Fruit fly (Drosophila melanogaster): Measurements from ENCODE around the gene CG16989.
A peak's percentile ranks its signal among the peaks of the same experiment; 100 is the strongest.

Gene CG16989

dm6 chrX:792923-793322 is at the start of gene CG16989 (continued):
- TF ChIP-seq lola (GFP tag; optimal IDR thresholded peaks at IDR 0.05) (no peak), sna (GFP tag; IDR thresholded peaks at IDR 0.05; ENCODE audit: partially characterized antibody) (peak; percentile 38; the same call in 1 of the 2 replicates), MTF-1 (GFP tag; optimal IDR thresholded peaks at IDR 0.05; ENCODE audit: borderline replicate concordance) (no peak), CG33213 (GFP tag; optimal IDR thresholded peaks at IDR 0.05) (no peak), Ets97D (GFP tag; optimal IDR thresholded peaks at IDR 0.05) (peak; percentile 39), al (GFP tag; IDR thresholded peaks at IDR 0.05) (no peak), CHES-1-like (GFP tag; optimal IDR thresholded peaks at IDR 0.05) (no peak), Blimp-1 (GFP tag; optimal IDR thresholded peaks at IDR 0.05) (no peak), CG11247 (GFP tag; IDR thresholded peaks at IDR 0.05) (no peak), PHDP (tag; optimal IDR thresholded peaks at IDR 0.05) (no peak), YL-1 (GFP tag; optimal IDR thresholded peaks at IDR 0.05) (peak; percentile 51), Gsc (GFP tag; IDR thresholded peaks at IDR 0.05) (no peak), gfzf (GFP tag; optimal IDR thresholded peaks at IDR 0.05) (peak; percentile 65), CG16815 (GFP tag; optimal IDR thresholded peaks at IDR 0.05) (no peak), Mad (GFP tag; optimal IDR thresholded peaks at IDR 0.05) (no peak), psq (GFP tag; optimal IDR thresholded peaks at IDR 0.05) (no peak), sob (GFP tag; IDR thresholded peaks at IDR 0.05) (no peak), ken (GFP tag; IDR thresholded peaks at IDR 0.05) (no peak), hth (optimal IDR thresholded peaks at IDR 0.05) (no peak), CG16779 (GFP tag; IDR thresholded peaks at IDR 0.05) (no peak), CG2120 (GFP tag; optimal IDR thresholded peaks at IDR 0.05) (no peak), Atf3 (GFP tag; optimal IDR thresholded peaks at IDR 0.05) (no peak), Trl (optimal IDR thresholded peaks at IDR 0.05) (no peak), Trl (GFP tag; optimal IDR thresholded peaks at IDR 0.05) (no peak), sim (GFP tag; IDR thresholded peaks at IDR 0.05) (no peak), Oli (tag; optimal IDR thresholded peaks at IDR 0.05) (no peak), CG14710 (tag; optimal IDR thresholded peaks at IDR 0.05) (peak; percentile 31), CG10959 (GFP tag; IDR thresholded peaks at IDR 0.05) (no peak), CG11560 (tag; IDR thresholded peaks at IDR 0.05) (peak; percentile 95), MBD-R2 (GFP tag; IDR thresholded peaks at IDR 0.05) (peak; percentile 63; the same call in 1 of the 2 replicates), Side (GFP tag; optimal IDR thresholded peaks at IDR 0.05) (no peak), wor (GFP tag; IDR thresholded peaks at IDR 0.05) (no peak), CG1529 (GFP tag; optimal IDR thresholded peaks at IDR 0.05) (no peak), ATbp (GFP tag; optimal IDR thresholded peaks at IDR 0.05) (no peak), chn (GFP tag; optimal IDR thresholded peaks at IDR 0.05) (no peak), cad (GFP tag; optimal IDR thresholded peaks at IDR 0.05) (no peak), bbx (GFP tag; IDR thresholded peaks at IDR 0.05; ENCODE audit: partially characterized antibody) (peak; percentile 59), CG3065 (GFP tag; optimal IDR thresholded peaks at IDR 0.05) (no peak), Lpt (GFP tag; optimal IDR thresholded peaks at IDR 0.05) (no peak), gt (GFP tag; IDR thresholded peaks at IDR 0.05) (no peak), zen (tag; optimal IDR thresholded peaks at IDR 0.05) (no peak), HmgZ (tag; optimal IDR thresholded peaks at IDR 0.05) (peak; percentile 35), CG15269 (tag; optimal IDR thresholded peaks at IDR 0.05) (no peak), wek (GFP tag; optimal IDR thresholded peaks at IDR 0.05) (no peak), Hey (tag; optimal IDR thresholded peaks at IDR 0.05) (no peak), CG13296 (GFP tag; optimal IDR thresholded peaks at IDR 0.05) (no peak), CG4282 (GFP tag; optimal IDR thresholded peaks at IDR 0.05) (no peak), CG17361 (GFP tag; IDR thresholded peaks at IDR 0.05) (no peak), mld (GFP tag; IDR thresholded peaks at IDR 0.05; ENCODE audit: partially characterized antibody) (no peak), CG13123 (GFP tag; optimal IDR thresholded peaks at IDR 0.05) (no peak), cas (GFP tag; IDR thresholded peaks at IDR 0.05) (no peak), pfk (GFP tag; optimal IDR thresholded peaks at IDR 0.05) (no peak), CG6654 (GFP tag; optimal IDR thresholded peaks at IDR 0.05) (no peak)
